Worm (Caenorhabditis elegans): ENCODE measurements around the gene mdt-15.

The mdt-15 gene

ce11 chrIII:5840277-5840676, 6.7 kb upstream of the mdt-15 start:
- TF ChIP-seq ref-2 (tag; optimal IDR thresholded peaks at IDR 0.05) (no peak), ama-1 (optimal IDR thresholded peaks at IDR 0.05) (no peak), sdc-2 (tag; optimal IDR thresholded peaks at IDR 0.05) (peak; percentile 0), sox-2 (GFP tag; IDR thresholded peaks at IDR 0.05) (no peak), fkh-6 (tag; optimal IDR thresholded peaks at IDR 0.05) (no peak)

ce11 chrIII:5839598-5839997, 6.0 kb upstream of the mdt-15 start:
- no peak for TF ChIP-seq pag-3 (tag; optimal IDR thresholded peaks at IDR 0.05; ENCODE audit: borderline replicate concordance)
- no peak for TF ChIP-seq syd-9 (tag; optimal IDR thresholded peaks at IDR 0.05)
- no peak for TF ChIP-seq ceh-18 (tag; optimal IDR thresholded peaks at IDR 0.05)
- no peak for TF ChIP-seq ahr-1 (tag; optimal IDR thresholded peaks at IDR 0.05)
- TF ChIP-seq sox-4 (tag; optimal IDR thresholded peaks at IDR 0.05), result no peak
- TF ChIP-seq pha-2 (tag; optimal IDR thresholded peaks at IDR 0.05), result no peak
- no peak for TF ChIP-seq nhr-232 (tag; optimal IDR thresholded peaks at IDR 0.05)

- no peak for TF ChIP-seq pqm-1 (tag; optimal IDR thresholded peaks at IDR 0.05)
- TF ChIP-seq ttx-3 (tag; optimal IDR thresholded peaks at IDR 0.05), result no peak
- no peak for TF ChIP-seq tbx-7 (tag; optimal IDR thresholded peaks at IDR 0.05)
- TF ChIP-seq elt-2 (tag; optimal IDR thresholded peaks at IDR 0.05), result peak; percentile 23
- no peak for TF ChIP-seq nhr-11 (tag; optimal IDR thresholded peaks at IDR 0.05)
- TF ChIP-seq fkh-6 (tag; optimal IDR thresholded peaks at IDR 0.05), result no peak
- TF ChIP-seq hlh-8 (tag; optimal IDR thresholded peaks at IDR 0.05), result no peak
Measured at ce11 chrIII:5839147-5839546, 5.6 kb upstream of the mdt-15 start.

ce11 chrIII:5838159-5839046, 4.9 kb upstream of the mdt-15 start:
- TF ChIP-seq ceh-14 (tag; optimal IDR thresholded peaks at IDR 0.05), result no peak
- TF ChIP-seq sdc-2 (tag; optimal IDR thresholded peaks at IDR 0.05), result no peak
- no peak for TF ChIP-seq pag-3 (tag; optimal IDR thresholded peaks at IDR 0.05; ENCODE audit: borderline replicate concordance)
- peak; percentile 39 for TF ChIP-seq ceh-18 (tag; optimal IDR thresholded peaks at IDR 0.05)
- no peak for TF ChIP-seq ahr-1 (tag; optimal IDR thresholded peaks at IDR 0.05)
- TF ChIP-seq ets-4 (tag; optimal IDR thresholded peaks at IDR 0.05), result peak; percentile 13
- TF ChIP-seq ceh-30 (tag; optimal IDR thresholded peaks at IDR 0.05), result no peak
- no peak for TF ChIP-seq ttx-3 (tag; optimal IDR thresholded peaks at IDR 0.05)
- no peak for TF ChIP-seq C38D4.7 (GFP tag; optimal IDR thresholded peaks at IDR 0.05)
- no peak for TF ChIP-seq K09A11.1 (tag; optimal IDR thresholded peaks at IDR 0.05; ENCODE audit: insufficient read depth)
- TF ChIP-seq hlh-8 (tag; optimal IDR thresholded peaks at IDR 0.05), result no peak
- no peak for TF ChIP-seq elt-2 (tag; optimal IDR thresholded peaks at IDR 0.05)
- no peak for TF ChIP-seq hlh-30 (tag; optimal IDR thresholded peaks at IDR 0.05; ENCODE audit: insufficient read depth)
- no peak for TF ChIP-seq tbx-7 (tag; optimal IDR thresholded peaks at IDR 0.05)
- no peak for TF ChIP-seq unc-86 (tag; optimal IDR thresholded peaks at IDR 0.05)
- TF ChIP-seq lim-6 (tag; optimal IDR thresholded peaks at IDR 0.05), result no peak
- no peak for TF ChIP-seq pha-2 (tag; optimal IDR thresholded peaks at IDR 0.05)
- no peak for TF ChIP-seq dve-1 (tag; optimal IDR thresholded peaks at IDR 0.05)
- TF ChIP-seq pax-1 (tag; optimal IDR thresholded peaks at IDR 0.05), result no peak
- TF ChIP-seq K02D7.2 (tag; optimal IDR thresholded peaks at IDR 0.05), result no peak
- TF ChIP-seq gmeb-2 (tag; optimal IDR thresholded peaks at IDR 0.05), result no peak
- TF ChIP-seq lin-11 (tag; optimal IDR thresholded peaks at IDR 0.05), result no peak
- no peak for TF ChIP-seq ama-1 (optimal IDR thresholded peaks at IDR 0.05)
- TF ChIP-seq ceh-48 (tag; optimal IDR thresholded peaks at IDR 0.05), result no peak
- peak; percentile 9 for TF ChIP-seq rnt-1 (tag; optimal IDR thresholded peaks at IDR 0.05)
- no peak for TF ChIP-seq tbx-2 (tag; optimal IDR thresholded peaks at IDR 0.05)
- TF ChIP-seq hlh-15 (tag; optimal IDR thresholded peaks at IDR 0.05), result no peak
- TF ChIP-seq ref-2 (tag; optimal IDR thresholded peaks at IDR 0.05), result no peak
- peak; percentile 14 for TF ChIP-seq unc-55 (GFP tag; optimal IDR thresholded peaks at IDR 0.05)
- TF ChIP-seq ceh-45 (GFP tag; IDR thresholded peaks at IDR 0.05), result no peak
- TF ChIP-seq elt-4 (tag; optimal IDR thresholded peaks at IDR 0.05), result no peak
- TF ChIP-seq ceh-9 (tag; optimal IDR thresholded peaks at IDR 0.05), result no peak
